Fruit fly (Drosophila melanogaster) whole organism, embryonic: Measurements from ENCODE around the gene Peritrophin-15a.

Source experiments
- Abd-B ChIP-seq: fragments of 200-800 bp; sonication (Bioruptor generic); optimal IDR thresholded peaks from 2 replicates; lab custom pipeline; 2018; ENCODE audit warnings: missing biosample characterization, mild to moderate bottlenecking, missing genetic modification characterization, moderate library complexity
- CG1024 ChIP-seq: fragments of 200-800 bp; sonication (Bioruptor generic); IDR thresholded peaks from 2 replicates; pipeline ENCODE4 v1.3.6; 2022; ENCODE audit warnings: missing biosample characterization, missing genetic modification characterization
- CG10321 ChIP-seq: fragments of 200-800 bp; sonication (Bioruptor generic); IDR thresholded peaks from 2 replicates; pipeline ENCODE4 v1.3.6; 2022; ENCODE audit warnings: missing biosample characterization, missing genetic modification characterization
- CG10431 ChIP-seq: fragments of 200-800 bp; sonication (Bioruptor generic); optimal IDR thresholded peaks from 3 replicates; lab custom pipeline; 2018; ENCODE audit warnings: missing biosample characterization, mild to moderate bottlenecking, missing genetic modification characterization
- CG11723 ChIP-seq: fragments of 200-800 bp; sonication (Bioruptor generic); optimal IDR thresholded peaks from 2 replicates; lab custom pipeline; 2017; ENCODE audit warnings: missing biosample characterization, mild to moderate bottlenecking, missing genetic modification characterization
- CG14014 ChIP-seq: fragments of 200-800 bp; sonication (Bioruptor generic); IDR thresholded peaks from 2 replicates; pipeline ENCODE4 v1.3.6; 2022; ENCODE audit warnings: missing biosample characterization, missing genetic modification characterization
- CG14441 ChIP-seq: fragments of 200-800 bp; sonication (Bioruptor generic); IDR thresholded peaks from 2 replicates; pipeline ENCODE4 v1.3.6; 2022; ENCODE audit warnings: missing biosample characterization, missing genetic modification characterization
- CG15601 ChIP-seq: fragments of 200-800 bp; sonication (Bioruptor generic); optimal IDR thresholded peaks from 3 replicates; lab custom pipeline; 2019; ENCODE audit warnings: missing biosample characterization, mild to moderate bottlenecking, missing genetic modification characterization, moderate library complexity
- CG18599 ChIP-seq: fragments of 200-800 bp; sonication (Bioruptor generic); optimal IDR thresholded peaks from 3 replicates; lab custom pipeline; 2017; ENCODE audit warnings: missing biosample characterization, missing genetic modification characterization, mild to moderate bottlenecking, moderate library complexity, missing genetic modification reagents
- CG2120 ChIP-seq: fragments of 200-800 bp; sonication (Bioruptor generic); optimal IDR thresholded peaks from 3 replicates; lab custom pipeline; 2016; ENCODE audit warnings: missing biosample characterization, missing genetic modification characterization
- CG32532 ChIP-seq: fragments of 200-800 bp; sonication (Bioruptor generic); IDR thresholded peaks from 2 replicates; pipeline ENCODE4 v1.3.6; 2022; ENCODE audit warnings: missing biosample characterization, missing genetic modification characterization
- CG32767 ChIP-seq: fragments of 200-800 bp; sonication (Bioruptor generic); IDR thresholded peaks from 2 replicates; pipeline ENCODE4 v1.3.6; 2022; ENCODE audit warnings: missing biosample characterization, missing genetic modification characterization
- CG3995 ChIP-seq: fragments of 200-800 bp; sonication (Bioruptor generic); optimal IDR thresholded peaks from 3 replicates; lab custom pipeline; 2016; ENCODE audit warnings: missing biosample characterization, missing genetic modification characterization
- CG42726 ChIP-seq: fragments of 200-800 bp; sonication (Bioruptor generic); IDR thresholded peaks from 2 replicates; pipeline ENCODE4 v1.3.6; 2022; ENCODE audit warnings: missing biosample characterization, missing genetic modification characterization; ENCODE audit not compliant: partially characterized antibody
- CG4328 ChIP-seq: fragments of 200-800 bp; sonication (Bioruptor generic); optimal IDR thresholded peaks from 3 replicates; lab custom pipeline; 2017; ENCODE audit warnings: missing biosample characterization, missing genetic modification reagents, missing genetic modification characterization
- CG5245 ChIP-seq: fragments of 200-800 bp; sonication (Bioruptor generic); optimal IDR thresholded peaks from 3 replicates; lab custom pipeline; 2016; ENCODE audit warnings: missing biosample characterization, missing genetic modification characterization
- CG7786 ChIP-seq: fragments of 200-800 bp; sonication (Bioruptor generic); optimal IDR thresholded peaks from 2 replicates; lab custom pipeline; 2016; ENCODE audit warnings: missing biosample characterization, missing genetic modification characterization
- CG8388 ChIP-seq: fragments of 200-800 bp; sonication (Bioruptor generic); optimal IDR thresholded peaks from 2 replicates; lab custom pipeline; 2019; ENCODE audit warnings: missing biosample characterization, mild to moderate bottlenecking, missing genetic modification characterization, moderate library complexity
- CkIIα-i1 ChIP-seq: fragments of 200-800 bp; sonication (Bioruptor generic); IDR thresholded peaks from 2 replicates; pipeline ENCODE4 v1.3.6; 2022; ENCODE audit warnings: missing biosample characterization, missing genetic modification characterization
- D19A ChIP-seq: fragments of 200-800 bp; optimal IDR thresholded peaks from 3 replicates; lab custom pipeline; 2019; ENCODE audit warnings: missing biosample characterization, mild to moderate bottlenecking, missing genetic modification characterization, moderate library complexity
- Dad ChIP-seq: fragments of 200-800 bp; sonication (Bioruptor generic); optimal IDR thresholded peaks from 3 replicates; lab custom pipeline; 2016; ENCODE audit warnings: missing biosample characterization, missing genetic modification characterization
- Doc3 ChIP-seq: fragments of 200-800 bp; sonication (Bioruptor generic); IDR thresholded peaks from 3 replicates; pipeline ENCODE4 v1.3.6; 2022; ENCODE audit warnings: missing biosample characterization, missing genetic modification characterization; ENCODE audit not compliant: partially characterized antibody
- Elba2 ChIP-seq: fragments of 200-800 bp; sonication (Bioruptor generic); optimal IDR thresholded peaks from 3 replicates; lab custom pipeline; 2016; ENCODE audit warnings: missing biosample characterization, missing genetic modification characterization
- Meics ChIP-seq: fragments of 200-800 bp; sonication (Bioruptor generic); optimal IDR thresholded peaks from 2 replicates; lab custom pipeline; 2017; ENCODE audit warnings: missing biosample characterization, mild to moderate bottlenecking, missing genetic modification characterization
- Scr ChIP-seq: fragments of 200-800 bp; sonication (Bioruptor generic); IDR thresholded peaks from 2 replicates; pipeline ENCODE4 v1.3.6; 2022; ENCODE audit warnings: missing biosample characterization, missing genetic modification characterization; ENCODE audit not compliant: partially characterized antibody
- Sry-β ChIP-seq: fragments of 200-800 bp; sonication (Bioruptor generic); optimal IDR thresholded peaks from 2 replicates; lab custom pipeline; 2018; ENCODE audit warnings: missing biosample characterization, mild to moderate bottlenecking, missing genetic modification characterization, moderate library complexity
- ase ChIP-seq: fragments of 200-800 bp; sonication (Bioruptor generic); IDR thresholded peaks from 3 replicates; pipeline ENCODE4 v1.3.6; 2022; ENCODE audit warnings: missing biosample characterization, missing genetic modification characterization
- cad ChIP-seq: fragments of >200 bp; optimal IDR thresholded peaks from 2 replicates; lab custom pipeline; 2017; ENCODE audit warnings: missing biosample characterization, missing genetic modification characterization
- corto ChIP-seq: fragments of 200-800 bp; sonication (Bioruptor generic); optimal IDR thresholded peaks from 2 replicates; lab custom pipeline; 2016; ENCODE audit warnings: missing biosample characterization, mild to moderate bottlenecking, missing genetic modification characterization, moderate library complexity
- crc ChIP-seq: fragments of 200-800 bp; sonication (Bioruptor generic); optimal IDR thresholded peaks from 2 replicates; lab custom pipeline; 2016; ENCODE audit warnings: missing biosample characterization, missing genetic modification characterization
- eyg ChIP-seq: fragments of 200-800 bp; sonication (Bioruptor generic); optimal IDR thresholded peaks from 3 replicates; lab custom pipeline; 2016; ENCODE audit warnings: missing biosample characterization, missing genetic modification characterization
- ham ChIP-seq: fragments of 200-800 bp; sonication (Bioruptor generic); IDR thresholded peaks from 2 replicates; pipeline ENCODE4 v1.3.6; 2022; ENCODE audit warnings: missing biosample characterization, missing genetic modification characterization
- jing ChIP-seq: fragments of 200-800 bp; sonication (Bioruptor generic); optimal IDR thresholded peaks from 2 replicates; lab custom pipeline; 2018; ENCODE audit warnings: missing biosample characterization, mild to moderate bottlenecking, missing genetic modification characterization
- knrl ChIP-seq: fragments of 200-800 bp; sonication (Bioruptor generic); IDR thresholded peaks from 3 replicates; pipeline ENCODE4 v1.3.6; 2022; ENCODE audit warnings: missing biosample characterization, missing genetic modification characterization; ENCODE audit not compliant: partially characterized antibody
- lov ChIP-seq, 2 experiments: fragments of 200-800 bp in 1 of 2; fragments of >200 bp in 1 of 2; sonication (Bioruptor generic) in 1 of 2; IDR thresholded peaks in 1 of 2; optimal IDR thresholded peaks in 1 of 2; 2 replicates in 1 of 2; 3 replicates in 1 of 2; pipeline versions ENCODE4 v1.3.6 to Lab custom; 2017 to 2022; ENCODE audit warnings: missing biosample characterization in 1 of 2, missing genetic modification characterization in 1 of 2
- nerfin-2 ChIP-seq: fragments of 200-800 bp; sonication (Bioruptor generic); IDR thresholded peaks from 2 replicates; pipeline ENCODE4 v1.3.6; 2022; ENCODE audit warnings: missing biosample characterization, missing genetic modification characterization; ENCODE audit not compliant: partially characterized antibody
- pho ChIP-seq: fragments of 200-800 bp; sonication (Bioruptor generic); optimal IDR thresholded peaks from 2 replicates; lab custom pipeline; 2016; ENCODE audit warnings: missing biosample characterization, missing genetic modification characterization
- ro ChIP-seq: fragments of 200-800 bp; sonication (Bioruptor generic); IDR thresholded peaks from 2 replicates; pipeline ENCODE4 v1.3.6; 2022; ENCODE audit warnings: missing biosample characterization, missing genetic modification characterization
- salm ChIP-seq: fragments of 200-800 bp; sonication (Bioruptor generic); optimal IDR thresholded peaks from 2 replicates; lab custom pipeline; 2018; ENCODE audit warnings: missing biosample characterization, mild to moderate bottlenecking, missing genetic modification characterization
- scrt ChIP-seq: fragments of 200-800 bp; sonication (Bioruptor generic); optimal IDR thresholded peaks from 2 replicates; lab custom pipeline; 2018; ENCODE audit warnings: missing biosample characterization, mild to moderate bottlenecking, missing genetic modification characterization, moderate library complexity
- seq ChIP-seq: fragments of 200-800 bp; sonication (Bioruptor generic); IDR thresholded peaks from 2 replicates; pipeline ENCODE4 v1.3.6; 2022; ENCODE audit warnings: missing biosample characterization, missing genetic modification characterization
- shn ChIP-seq: fragments of 200-800 bp; sonication (Bioruptor generic); optimal IDR thresholded peaks from 3 replicates; lab custom pipeline; 2016; ENCODE audit warnings: missing biosample characterization, missing genetic modification characterization
- slbo ChIP-seq: fragments of 200-800 bp; sonication (Bioruptor generic); IDR thresholded peaks from 2 replicates; pipeline ENCODE4 v1.3.6; 2022; ENCODE audit warnings: missing biosample characterization, missing genetic modification characterization
- slou ChIP-seq: fragments of 200-800 bp; sonication (Bioruptor generic); optimal IDR thresholded peaks from 3 replicates; lab custom pipeline; 2016; ENCODE audit warnings: missing biosample characterization, missing genetic modification characterization
- tap ChIP-seq: fragments of 200-800 bp; optimal IDR thresholded peaks from 3 replicates; lab custom pipeline; 2019; ENCODE audit warnings: missing biosample characterization, mild to moderate bottlenecking, missing genetic modification characterization, moderate library complexity
- trem ChIP-seq: fragments of 200-800 bp; optimal IDR thresholded peaks from 3 replicates; lab custom pipeline; 2019; ENCODE audit warnings: missing biosample characterization, mild to moderate bottlenecking, missing genetic modification characterization, moderate library complexity
- wek ChIP-seq: fragments of 200-800 bp; sonication (Bioruptor generic); optimal IDR thresholded peaks from 3 replicates; lab custom pipeline; 2018; ENCODE audit warnings: missing biosample characterization, mild to moderate bottlenecking, missing genetic modification characterization, moderate library complexity

Peritrophin-15a gene

dm6 chr2L:8370364-8371326, 25.3 kb downstream of the Peritrophin-15a start, which contains the start of gene CG17292 (continued):
- TF ChIP-seq CG10431 (GFP tag; lab: Kevin White, UChicago): no peak
- TF ChIP-seq pho (GFP tag; lab: Kevin White, UChicago): peak; percentile 37
- TF ChIP-seq CG14014 (GFP tag; lab: Robert Waterston, UW): peak; percentile 74; the same call in 1 of the 2 replicates
- TF ChIP-seq scrt (GFP tag; lab: Kevin White, UChicago): no peak
- no peak for TF ChIP-seq CG7786
- no peak for TF ChIP-seq CG5245 (GFP tag; lab: Kevin White, UChicago)
- TF ChIP-seq CG15601 (tag; lab: Kevin White, UChicago): peak; percentile 33
- peak; percentile 69 for TF ChIP-seq slbo (GFP tag; lab: Robert Waterston, UW)
- TF ChIP-seq CG32767 (GFP tag; lab: Robert Waterston, UW): peak; percentile 33; the same call in 1 of the 2 replicates
- peak; percentile 46 for TF ChIP-seq shn (GFP tag; lab: Kevin White, UChicago)
- TF ChIP-seq trem (tag; lab: Kevin White, UChicago): no peak
- TF ChIP-seq D19A (tag; lab: Kevin White, UChicago): peak; percentile 22
- TF ChIP-seq seq (GFP tag; lab: Robert Waterston, UW): peak; percentile 43; the same call in 1 of the 2 replicates
- TF ChIP-seq cad (GFP tag; lab: Kevin White, UChicago): no peak
- peak; percentile 64 for TF ChIP-seq wek (GFP tag; lab: Kevin White, UChicago)
- TF ChIP-seq CG32532 (GFP tag; lab: Robert Waterston, UW): peak; percentile 72
- peak; percentile 74 for TF ChIP-seq CG42726
- TF ChIP-seq crc (GFP tag; lab: Kevin White, UChicago): no peak
- no peak for TF ChIP-seq Elba2 (GFP tag; lab: Kevin White, UChicago)
- no peak for TF ChIP-seq salm (tag; lab: Kevin White, UChicago)
- TF ChIP-seq CG3995: peak; percentile 19
- peak; percentile 65 for TF ChIP-seq Dad (GFP tag; lab: Kevin White, UChicago)
- TF ChIP-seq nerfin-2 (GFP tag; lab: Robert Waterston, UW): peak; percentile 83
- peak; percentile 9 for TF ChIP-seq CG4328 (GFP tag; lab: Kevin White, UChicago)
- TF ChIP-seq CG14441 (GFP tag; lab: Robert Waterston, UW): peak; percentile 53; the same call in 1 of the 2 replicates
- TF ChIP-seq CG18599: peak; percentile 56
- peak; percentile 62; the same call in 1 of the 3 replicates for TF ChIP-seq ase (GFP tag; lab: Robert Waterston, UW)
- no peak for TF ChIP-seq lov (optimal IDR thresholded peaks at IDR 0.05; lab: Kevin White, UChicago)
- 0 out of 3 replicates have a peak, but pooled peaks have one; percentile 55 for TF ChIP-seq lov (GFP tag; IDR thresholded peaks at IDR 0.05; lab: Robert Waterston, UW)
- TF ChIP-seq CG1024 (GFP tag; lab: Robert Waterston, UW): peak; percentile 67
- TF ChIP-seq Sry-β: no peak
- peak; percentile 90 for TF ChIP-seq Scr (GFP tag; lab: Robert Waterston, UW)
- TF ChIP-seq CkIIα-i1 (GFP tag; lab: Robert Waterston, UW): no peak
- peak; percentile 24 for TF ChIP-seq tap (tag; lab: Kevin White, UChicago)
- no peak for TF ChIP-seq corto
- no peak for TF ChIP-seq ro
- no peak for TF ChIP-seq CG8388
- peak; percentile 87 for TF ChIP-seq Doc3
- 0 out of 2 replicates have a peak, but pooled peaks have one; percentile 60 for TF ChIP-seq CG10321 (GFP tag; lab: Robert Waterston, UW)
- peak; percentile 15 for TF ChIP-seq eyg (GFP tag; lab: Kevin White, UChicago)
- TF ChIP-seq Meics (GFP tag; lab: Kevin White, UChicago): peak; percentile 67
- peak; percentile 16 for TF ChIP-seq CG11723 (GFP tag; lab: Kevin White, UChicago)
- TF ChIP-seq knrl: peak; percentile 91
- no peak for TF ChIP-seq jing (GFP tag; lab: Kevin White, UChicago)
- TF ChIP-seq CG2120: peak; percentile 60
- no peak for TF ChIP-seq slou (GFP tag; lab: Kevin White, UChicago)
- no peak for TF ChIP-seq Abd-B (GFP tag; lab: Kevin White, UChicago)
- TF ChIP-seq ham (GFP tag; lab: Robert Waterston, UW): 0 out of 2 replicates have a peak, but pooled peaks have one; percentile 9
